Worm (Caenorhabditis elegans): ENCODE results near the gene F14B8.4.

The F14B8.4 gene

DNA sequence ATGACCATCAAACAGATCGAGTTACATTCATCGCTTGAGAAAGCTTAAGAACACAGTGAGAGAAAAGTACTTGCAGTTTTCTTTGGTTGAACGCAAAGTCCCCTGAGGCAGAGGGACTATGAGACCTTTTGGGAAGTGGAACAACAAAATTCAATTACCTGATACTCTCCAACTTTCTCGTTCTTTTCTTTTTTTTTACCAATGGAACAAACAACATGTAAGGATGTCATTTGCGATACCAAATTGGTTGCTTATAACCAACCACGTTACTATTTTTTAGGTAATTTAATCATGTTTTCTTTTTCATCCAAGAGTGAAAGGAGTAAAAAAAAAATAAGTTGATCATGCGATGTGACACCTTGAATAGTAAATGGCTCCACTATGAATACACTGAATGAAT lies 43.0 kb downstream of the F14B8.4 start:
- TF ChIP-seq ceh-40 (GFP tag; IDR thresholded peaks at IDR 0.05) (no peak), dpff-1 (tag; optimal IDR thresholded peaks at IDR 0.05) (no peak), cebp-2 (GFP tag; IDR thresholded peaks at IDR 0.05) (no peak), ZK185.1 (tag; optimal IDR thresholded peaks at IDR 0.05; ENCODE audit: poor library complexity, severe bottlenecking) (no peak), hmg-20 (GFP tag; IDR thresholded peaks at IDR 0.05) (no peak), let-607 (tag; optimal IDR thresholded peaks at IDR 0.05) (no peak), bed-1 (GFP tag; IDR thresholded peaks at IDR 0.05) (no peak), C17E4.6 (GFP tag; IDR thresholded peaks at IDR 0.05) (no peak), pbrm-1 (GFP tag; IDR thresholded peaks at IDR 0.05) (no peak), T26A5.8 (tag; optimal IDR thresholded peaks at IDR 0.05) (no peak), attf-5 (GFP tag; optimal IDR thresholded peaks at IDR 0.05) (no peak), nhr-27 (tag; optimal IDR thresholded peaks at IDR 0.05) (no peak), sptf-2 (GFP tag; optimal IDR thresholded peaks at IDR 0.05) (no peak), C06A6.2 (GFP tag; conservative IDR thresholded peaks at IDR 0.05) (no peak), unc-62 (GFP tag; optimal IDR thresholded peaks at IDR 0.05) (no peak), attf-3 (GFP tag; conservative IDR thresholded peaks at IDR 0.05) (no peak)

ce11 chrX:6853318-6853717 lies 46.4 kb downstream of the F14B8.4 start, which contains the start of gene rig-3:
Gene rig-3 (plus strand): TSS chrX:6853618.
- TF ChIP-seq efl-1 (GFP tag; optimal IDR thresholded peaks at IDR 0.05) = no peak
- no peak for TF ChIP-seq K12H6.12 (tag; optimal IDR thresholded peaks at IDR 0.05)
- TF ChIP-seq snpc-1.3 (tag; optimal IDR thresholded peaks at IDR 0.05; ENCODE audit: insufficient read depth) = no peak

- TF ChIP-seq Y53G8AR.9 (GFP tag; conservative IDR thresholded peaks at IDR 0.05) = no peak
- no peak for TF ChIP-seq attf-6 (GFP tag; IDR thresholded peaks at IDR 0.05)
- TF ChIP-seq efl-1 (GFP tag; optimal IDR thresholded peaks at IDR 0.05) = no peak
- no peak for TF ChIP-seq K11D2.4 (GFP tag; IDR thresholded peaks at IDR 0.05)
- no peak for TF ChIP-seq aptf-3 (GFP tag; IDR thresholded peaks at IDR 0.05)
Measured at ce11 chrX:6850412-6850811, 49.3 kb downstream of the F14B8.4 start.

Data from whole organism, young adult.